Worm (Caenorhabditis elegans): ENCODE measurements around the gene T19H5.4.

The T19H5.4 gene

ce11 chrII:9528480-9528879, 41.3 kb upstream of the T19H5.4 start, which contains the start of gene sra-2:
Gene sra-2, plus strand, starts transcription at chrII:9528780.
- TF ChIP-seq lin-35 (GFP tag; optimal IDR thresholded peaks at IDR 0.05) (no peak), atf-7 (tag; optimal IDR thresholded peaks at IDR 0.05) (no peak), tbp1 (GFP tag; optimal IDR thresholded peaks at IDR 0.05) (no peak), ztf-6 (GFP tag; IDR thresholded peaks at IDR 0.05) (no peak), nhr-90 (tag; optimal IDR thresholded peaks at IDR 0.05) (no peak), lsl-1 (GFP tag; optimal IDR thresholded peaks at IDR 0.05) (no peak), ztf-18 (tag; optimal IDR thresholded peaks at IDR 0.05) (no peak), T07F8.4 (tag; optimal IDR thresholded peaks at IDR 0.05) (no peak), lin-26 (GFP tag; IDR thresholded peaks at IDR 0.05) (no peak), egl-18 (GFP tag; IDR thresholded peaks at IDR 0.05) (no peak), chd-7 (tag; optimal IDR thresholded peaks at IDR 0.05) (no peak), hmg-1.2 (GFP tag; IDR thresholded peaks at IDR 0.05) (no peak), madf-8 (GFP tag; conservative IDR thresholded peaks at IDR 0.05) (no peak), bed-1 (GFP tag; IDR thresholded peaks at IDR 0.05) (no peak), B0035.1 (tag; optimal IDR thresholded peaks at IDR 0.05) (no peak), unc-62 (GFP tag; optimal IDR thresholded peaks at IDR 0.05) (no peak), efl-1 (GFP tag; optimal IDR thresholded peaks at IDR 0.05) (no peak)

DNA sequence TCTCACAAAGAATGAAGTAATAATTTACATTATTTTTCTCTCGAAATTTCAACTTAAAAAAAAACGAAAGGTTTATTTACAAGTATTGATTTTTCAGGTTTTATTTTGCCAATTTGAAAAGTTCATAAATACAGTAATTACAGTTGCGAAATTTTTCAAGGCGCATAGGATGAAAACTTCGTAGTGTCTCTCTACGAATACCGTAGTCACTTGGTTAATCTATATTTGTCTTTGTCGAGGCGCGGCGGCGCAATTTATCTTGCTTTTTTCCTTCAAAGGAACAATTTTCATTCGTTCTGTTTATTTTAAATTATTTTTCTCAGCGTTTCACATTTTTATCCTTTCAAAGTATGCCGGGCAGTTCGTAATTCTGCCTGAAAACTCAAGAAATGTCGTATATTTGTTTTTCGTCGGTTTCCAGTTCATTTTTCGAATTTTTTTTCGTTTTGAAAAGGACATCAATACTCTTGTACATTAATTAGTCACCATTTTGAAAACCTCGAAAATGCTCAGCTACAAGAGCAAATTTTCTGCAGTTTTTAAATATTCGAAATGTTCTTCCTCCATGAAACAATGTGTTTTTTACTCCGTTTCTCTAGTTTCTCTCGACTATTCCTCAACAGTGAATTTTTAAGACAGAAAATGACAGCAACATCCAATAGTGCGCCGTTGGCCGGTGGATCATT, 36.5 kb upstream of the T19H5.4 start, which contains the start of gene mex-6:
Gene mex-6 (plus strand): TSS at position 636 of the 686 bp plus-strand sequence.
- TF ChIP-seq mcd-1 (GFP tag; IDR thresholded peaks at IDR 0.05) (no peak), ceh-91 (GFP tag; IDR thresholded peaks at IDR 0.05) (peak; percentile 85), tlf-1 (GFP tag; optimal IDR thresholded peaks at IDR 0.05) (peak; percentile 32), F22D6.2 (tag; optimal IDR thresholded peaks at IDR 0.05) (no peak), him-1 (tag; optimal IDR thresholded peaks at IDR 0.05) (peak; percentile 53), attf-6 (GFP tag; IDR thresholded peaks at IDR 0.05) (no peak), nhr-120 (GFP tag; IDR thresholded peaks at IDR 0.05) (no peak), sdz-38 (tag; optimal IDR thresholded peaks at IDR 0.05) (no peak), lsl-1 (GFP tag; optimal IDR thresholded peaks at IDR 0.05) (peak; percentile 98), snpc-3.4 (tag; optimal IDR thresholded peaks at IDR 0.05) (peak; percentile 58), efl-1 (GFP tag; optimal IDR thresholded peaks at IDR 0.05) (peak; percentile 95), cebp-1 (GFP tag; IDR thresholded peaks at IDR 0.05) (no peak), cebp-1 (tag; optimal IDR thresholded peaks at IDR 0.05) (no peak), B0019.2 (GFP tag; conservative IDR thresholded peaks at IDR 0.05) (0 out of 2 replicates have a peak, but pooled peaks have one; percentile 57), snpc-1.3 (tag; optimal IDR thresholded peaks at IDR 0.05; ENCODE audit: insufficient read depth) (peak; percentile 49), madf-8 (GFP tag; conservative IDR thresholded peaks at IDR 0.05) (peak; percentile 92), xnd-1 (tag; optimal IDR thresholded peaks at IDR 0.05) (peak; percentile 92), dpl-1 (GFP tag; optimal IDR thresholded peaks at IDR 0.05) (peak; percentile 70), nfya-2 (GFP tag; IDR thresholded peaks at IDR 0.05) (no peak), F33H1.4 (GFP tag; IDR thresholded peaks at IDR 0.05) (peak; percentile 94), F49E8.2 (tag; optimal IDR thresholded peaks at IDR 0.05; ENCODE audit: insufficient read depth) (peak; percentile 30), rcor-1 (GFP tag; IDR thresholded peaks at IDR 0.05) (peak; percentile 52; the same call in 1 of the 2 replicates), madf-3 (GFP tag; IDR thresholded peaks at IDR 0.05) (peak; percentile 42; the same call in 1 of the 2 replicates), madf-6 (GFP tag; IDR thresholded peaks at IDR 0.05) (peak; percentile 97), attf-3 (GFP tag; conservative IDR thresholded peaks at IDR 0.05) (peak; percentile 45; the same call in 1 of the 2 replicates), ccch-3 (GFP tag; optimal IDR thresholded peaks at IDR 0.05) (no peak), ztf-26 (tag; optimal IDR thresholded peaks at IDR 0.05) (no peak), hsf-1 (GFP tag; IDR thresholded peaks at IDR 0.05) (peak; percentile 66; the same call in 1 of the 2 replicates), unc-130 (GFP tag; optimal IDR thresholded peaks at IDR 0.05) (peak; percentile 52)

All from whole organism, young adult.